Worm (Caenorhabditis elegans): Measurements from ENCODE around the gene C25D7.15.
"Not testable (repeated sequence)": the region's sequence is repeated elsewhere in the genome, so short reads cannot be mapped to it uniquely, and the experiment has no call there.

C25D7.15 gene

DNA sequence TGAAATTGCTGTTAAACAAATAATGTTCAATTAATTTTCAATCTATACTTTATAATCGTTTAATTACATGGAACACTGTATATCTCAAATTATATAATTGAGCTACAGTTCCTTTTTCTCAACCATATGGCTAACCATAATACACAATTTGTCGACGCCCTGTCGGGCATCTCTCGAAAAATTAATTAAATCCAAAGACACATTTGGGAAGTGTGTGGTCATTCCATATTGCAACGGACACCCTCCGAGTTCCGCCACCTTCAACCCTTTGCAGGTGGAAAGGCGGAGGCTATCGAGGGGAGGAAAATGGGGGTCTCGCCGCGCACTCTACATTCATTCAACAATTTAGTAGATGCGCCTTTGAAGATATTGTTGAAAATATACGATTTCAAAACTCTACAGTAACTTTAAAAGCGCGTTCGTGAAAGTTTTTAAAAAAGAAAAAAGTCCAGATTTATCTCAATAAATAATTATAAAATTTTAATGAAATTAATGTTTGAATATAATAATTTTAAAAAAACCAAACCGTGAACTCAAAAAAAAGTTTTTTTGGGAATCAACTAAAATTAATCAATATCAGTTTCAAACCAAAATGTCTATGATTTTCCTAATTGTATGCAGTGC, 30.6 kb upstream of the C25D7.15 start, which contains the start of gene F14H8.8:
Gene F14H8.8, plus strand, starts transcription at position 574 of the 624 bp plus-strand sequence.
- no peak for TF ChIP-seq ztf-23 (GFP tag; IDR thresholded peaks at IDR 0.05)
- TF ChIP-seq cog-1 (tag; optimal IDR thresholded peaks at IDR 0.05) = no peak
- no peak for TF ChIP-seq tab-1 (GFP tag; IDR thresholded peaks at IDR 0.05)
- no peak for TF ChIP-seq T22C8.4 (GFP tag; IDR thresholded peaks at IDR 0.05)
- TF ChIP-seq ref-1 (GFP tag; conservative IDR thresholded peaks at IDR 0.05) = no peak
- TF ChIP-seq klf-2 (GFP tag; conservative IDR thresholded peaks at IDR 0.05) = no peak
- TF ChIP-seq ztf-29 (GFP tag; IDR thresholded peaks at IDR 0.05) = no peak
- TF ChIP-seq med-1 (GFP tag; optimal IDR thresholded peaks at IDR 0.05; ENCODE audit: insufficient read depth) = no peak
- TF ChIP-seq flt-1 (GFP tag; IDR thresholded peaks at IDR 0.05) = no peak

DNA sequence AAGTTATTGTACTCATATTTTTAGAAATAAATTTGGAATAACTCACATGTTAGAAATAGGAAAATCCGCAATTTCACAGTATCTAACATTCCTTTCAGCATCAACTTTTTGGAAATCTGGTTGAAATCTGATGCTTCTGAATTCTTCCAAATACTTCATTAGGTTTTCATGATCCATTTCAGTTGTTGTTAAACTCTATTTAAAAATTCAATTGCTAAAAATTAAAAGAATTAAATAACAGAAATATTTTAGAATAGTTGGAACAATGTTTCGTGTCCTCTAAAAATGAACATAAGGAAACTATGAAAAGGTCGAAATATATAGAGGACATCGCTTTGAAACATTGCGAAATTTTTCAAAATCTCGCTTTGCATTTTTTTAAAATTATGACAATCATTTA, 28.2 kb upstream of the C25D7.15 start, which contains the start of gene cng-1:
Gene cng-1, minus strand, starts transcription at position 101 of the 400 bp plus-strand sequence.
- not testable (repeated sequence) for TF ChIP-seq klf-2 (GFP tag; conservative IDR thresholded peaks at IDR 0.05); med-1 (GFP tag; optimal IDR thresholded peaks at IDR 0.05; ENCODE audit: insufficient read depth); cog-1 (tag; optimal IDR thresholded peaks at IDR 0.05)

DNA sequence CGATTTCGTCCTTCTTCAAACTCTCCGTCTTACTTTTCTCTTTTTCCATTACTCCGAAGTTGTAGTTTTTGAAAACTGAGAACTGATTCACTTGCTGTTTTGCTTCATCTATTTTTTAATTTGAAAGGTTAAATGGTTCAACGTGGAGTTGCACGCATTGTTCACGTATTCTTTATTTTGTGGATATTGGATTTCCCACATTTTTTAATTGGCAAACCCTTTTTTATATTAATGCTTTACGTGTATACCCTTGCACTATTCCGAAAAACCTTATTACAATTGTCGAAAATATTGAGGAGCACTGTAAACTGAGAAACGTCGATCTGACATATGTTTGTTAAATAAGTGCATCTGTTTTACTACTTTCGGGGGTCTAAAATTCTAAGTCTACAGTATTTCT, 22.8 kb upstream of the C25D7.15 start, which contains the start of gene melo-3:
Gene melo-3, minus strand, starts transcription at position 101 of the 400 bp plus-strand sequence.
- not testable (repeated sequence) for TF ChIP-seq ref-1 (GFP tag; conservative IDR thresholded peaks at IDR 0.05); klf-2 (GFP tag; conservative IDR thresholded peaks at IDR 0.05); tab-1 (GFP tag; IDR thresholded peaks at IDR 0.05)

DNA sequence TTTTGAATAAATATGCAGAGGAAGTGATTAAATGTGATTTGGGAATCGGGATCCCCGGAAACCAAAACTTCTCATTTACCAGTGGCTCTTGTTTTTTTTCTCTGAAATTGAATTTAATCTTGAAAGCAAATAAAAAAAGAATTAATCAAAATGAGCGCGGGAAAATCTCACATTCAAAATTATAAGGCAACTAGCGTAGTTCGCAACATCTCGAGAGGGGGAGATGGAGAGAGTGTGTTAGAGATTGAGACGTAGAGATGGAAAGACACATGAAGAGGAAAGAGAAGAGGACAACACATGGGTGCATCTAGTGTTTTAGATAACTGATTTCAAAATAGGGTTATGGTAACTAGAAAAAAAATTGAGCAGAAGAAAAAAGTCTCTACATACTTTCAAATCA, 11.5 kb upstream of the C25D7.15 start, which contains the start of gene sdc-3:
Gene sdc-3, minus strand, starts transcription at position 101 of the 400 bp plus-strand sequence.
- no peak for TF ChIP-seq tab-1 (GFP tag; IDR thresholded peaks at IDR 0.05)
- no peak for TF ChIP-seq ztf-29 (GFP tag; IDR thresholded peaks at IDR 0.05)
- TF ChIP-seq klf-2 (GFP tag; conservative IDR thresholded peaks at IDR 0.05) = no peak
- TF ChIP-seq med-1 (GFP tag; optimal IDR thresholded peaks at IDR 0.05; ENCODE audit: insufficient read depth) = no peak
- TF ChIP-seq flt-1 (GFP tag; IDR thresholded peaks at IDR 0.05) = no peak
- no peak for TF ChIP-seq T22C8.4 (GFP tag; IDR thresholded peaks at IDR 0.05)
- TF ChIP-seq ztf-23 (GFP tag; IDR thresholded peaks at IDR 0.05) = no peak
- no peak for TF ChIP-seq ref-1 (GFP tag; conservative IDR thresholded peaks at IDR 0.05)
- TF ChIP-seq cog-1 (tag; optimal IDR thresholded peaks at IDR 0.05) = no peak

DNA sequence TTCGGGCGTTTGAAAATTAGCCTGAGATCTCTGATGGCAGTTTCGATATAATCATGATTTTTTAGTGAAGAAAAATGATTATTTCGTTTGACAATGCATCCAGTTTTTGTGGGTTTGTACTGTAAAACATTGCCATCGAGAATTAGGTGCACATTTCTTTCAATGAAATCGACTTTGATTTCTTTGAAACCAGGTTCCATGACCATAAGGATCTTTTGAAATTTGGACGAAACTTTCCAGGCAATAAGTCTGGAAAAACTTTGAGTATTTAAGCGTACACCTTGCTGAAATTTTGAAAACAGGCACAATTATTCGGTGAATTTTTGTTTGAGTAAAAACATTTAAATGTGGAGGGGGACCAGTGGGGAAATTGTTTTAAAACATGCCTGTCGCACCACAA, 7.9 kb upstream of the C25D7.15 start:
- TF ChIP-seq ztf-23 (GFP tag; IDR thresholded peaks at IDR 0.05) (no peak), cog-1 (tag; optimal IDR thresholded peaks at IDR 0.05) (no peak)

DNA sequence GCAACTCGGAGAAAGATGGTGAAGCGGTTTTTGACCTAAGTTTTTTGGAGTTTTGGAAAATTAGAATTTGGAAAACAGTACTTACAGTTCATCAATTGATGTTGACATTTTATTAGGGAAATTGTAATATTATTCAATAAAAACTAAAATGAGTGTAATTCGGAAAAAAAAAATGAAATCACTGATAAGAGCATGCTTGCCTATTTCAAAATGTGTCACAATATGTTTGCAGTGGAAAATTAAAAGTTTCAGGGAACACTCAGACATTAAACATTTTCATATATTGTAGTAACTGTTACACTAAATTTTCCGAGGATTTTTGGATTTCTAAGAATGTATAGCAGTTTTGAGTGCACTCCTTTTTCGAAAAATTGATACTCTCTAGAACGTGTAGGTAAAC, 7.2 kb upstream of the C25D7.15 start, which contains the start of the genes fbxa-82 and C25D7.5:
Gene fbxa-82, minus strand, starts transcription at position 163 of the 400 bp plus-strand sequence.
Gene C25D7.5, plus strand, starts transcription at position 283 of the 400 bp plus-strand sequence.
- TF ChIP-seq tab-1 (GFP tag; IDR thresholded peaks at IDR 0.05) (no peak), ref-1 (GFP tag; conservative IDR thresholded peaks at IDR 0.05) (no peak), ztf-23 (GFP tag; IDR thresholded peaks at IDR 0.05) (no peak), klf-2 (GFP tag; conservative IDR thresholded peaks at IDR 0.05) (no peak), med-1 (GFP tag; optimal IDR thresholded peaks at IDR 0.05; ENCODE audit: insufficient read depth) (no peak), flt-1 (GFP tag; IDR thresholded peaks at IDR 0.05) (no peak), cog-1 (tag; optimal IDR thresholded peaks at IDR 0.05) (no peak), ztf-29 (GFP tag; IDR thresholded peaks at IDR 0.05) (no peak), T22C8.4 (GFP tag; IDR thresholded peaks at IDR 0.05) (no peak)

DNA sequence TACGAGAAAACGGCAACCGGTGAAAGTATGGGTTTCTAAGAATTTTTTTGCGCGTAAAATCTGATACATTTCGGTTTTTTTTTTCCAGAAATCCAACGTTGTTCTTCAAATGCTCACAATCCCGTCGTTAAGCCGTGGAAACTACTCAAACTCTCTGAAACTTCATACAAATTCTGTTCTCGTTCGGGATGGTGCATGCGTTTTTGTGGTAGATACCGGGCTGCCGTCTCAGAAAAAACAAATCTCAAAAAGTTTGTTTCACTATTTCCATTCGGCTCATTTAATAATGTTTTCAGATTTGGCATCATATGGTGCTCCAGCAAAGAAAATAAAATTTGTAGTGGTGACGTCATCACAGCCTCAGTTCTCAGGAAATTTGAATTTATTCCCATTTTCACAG, 4.9 kb upstream of the C25D7.15 start:
- no peak for TF ChIP-seq klf-2 (GFP tag; conservative IDR thresholded peaks at IDR 0.05)
- TF ChIP-seq med-1 (GFP tag; optimal IDR thresholded peaks at IDR 0.05; ENCODE audit: insufficient read depth) = no peak
- TF ChIP-seq ztf-23 (GFP tag; IDR thresholded peaks at IDR 0.05) = no peak
- TF ChIP-seq T22C8.4 (GFP tag; IDR thresholded peaks at IDR 0.05) = no peak
- TF ChIP-seq tab-1 (GFP tag; IDR thresholded peaks at IDR 0.05) = no peak
- no peak for TF ChIP-seq ref-1 (GFP tag; conservative IDR thresholded peaks at IDR 0.05)
- no peak for TF ChIP-seq ztf-29 (GFP tag; IDR thresholded peaks at IDR 0.05)
- TF ChIP-seq flt-1 (GFP tag; IDR thresholded peaks at IDR 0.05) = no peak
- TF ChIP-seq cog-1 (tag; optimal IDR thresholded peaks at IDR 0.05) = no peak

DNA sequence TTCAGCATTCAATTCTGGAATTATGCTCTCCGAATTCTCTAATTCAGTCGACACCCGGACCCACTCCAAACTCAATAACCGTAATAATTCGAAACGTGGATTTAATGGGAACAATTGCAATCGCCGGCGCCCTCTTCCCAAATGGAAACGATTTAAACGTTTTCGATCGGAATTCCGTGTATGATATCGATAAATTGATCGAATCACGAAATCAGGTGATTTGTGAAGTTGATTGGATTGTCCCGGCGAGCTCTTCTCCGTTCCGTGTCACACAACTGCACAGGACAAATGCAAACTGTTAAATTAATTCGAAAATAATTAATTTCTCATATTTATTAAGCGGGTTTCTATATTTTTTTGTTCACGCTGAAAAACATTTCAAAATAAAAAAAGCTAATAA, 3.7 kb upstream of the C25D7.15 start, which contains the start of gene C25D7.16:
Gene C25D7.16, plus strand, starts transcription at position 301 of the 400 bp plus-strand sequence.
- no peak for TF ChIP-seq ztf-29 (GFP tag; IDR thresholded peaks at IDR 0.05)
- TF ChIP-seq T22C8.4 (GFP tag; IDR thresholded peaks at IDR 0.05) = no peak
- no peak for TF ChIP-seq tab-1 (GFP tag; IDR thresholded peaks at IDR 0.05)
- no peak for TF ChIP-seq med-1 (GFP tag; optimal IDR thresholded peaks at IDR 0.05; ENCODE audit: insufficient read depth)
- no peak for TF ChIP-seq ref-1 (GFP tag; conservative IDR thresholded peaks at IDR 0.05)
- no peak for TF ChIP-seq ztf-23 (GFP tag; IDR thresholded peaks at IDR 0.05)
- TF ChIP-seq cog-1 (tag; optimal IDR thresholded peaks at IDR 0.05) = no peak
- TF ChIP-seq klf-2 (GFP tag; conservative IDR thresholded peaks at IDR 0.05) = no peak
- no peak for TF ChIP-seq flt-1 (GFP tag; IDR thresholded peaks at IDR 0.05)

DNA sequence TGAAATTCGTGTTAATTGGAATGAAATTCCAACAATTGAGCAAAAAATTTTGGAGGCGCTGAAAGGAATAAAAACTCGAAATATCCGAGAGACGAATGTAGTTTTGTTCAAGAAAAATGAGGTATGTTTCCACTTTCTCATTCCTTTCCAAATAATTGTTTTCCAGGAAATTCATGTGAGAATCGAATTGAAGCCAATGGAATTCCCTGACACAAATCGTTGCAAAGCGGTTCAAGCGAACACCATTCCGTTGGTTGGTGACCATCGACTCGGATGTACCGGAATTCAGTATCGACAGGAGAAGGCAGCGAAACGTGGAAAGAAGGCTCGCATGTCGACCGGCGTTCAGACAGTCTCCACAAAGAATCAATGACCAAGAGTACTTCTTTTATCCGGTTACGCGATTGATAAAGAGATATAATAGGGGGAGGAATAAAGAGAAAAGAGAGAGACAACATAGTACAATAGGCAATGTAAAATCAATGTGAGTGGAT, 3.2 kb upstream of the C25D7.15 start:
- TF ChIP-seq ref-1 (GFP tag; conservative IDR thresholded peaks at IDR 0.05) (no peak), klf-2 (GFP tag; conservative IDR thresholded peaks at IDR 0.05) (no peak), ztf-29 (GFP tag; IDR thresholded peaks at IDR 0.05) (no peak), med-1 (GFP tag; optimal IDR thresholded peaks at IDR 0.05; ENCODE audit: insufficient read depth) (no peak), tab-1 (GFP tag; IDR thresholded peaks at IDR 0.05) (no peak)

DNA sequence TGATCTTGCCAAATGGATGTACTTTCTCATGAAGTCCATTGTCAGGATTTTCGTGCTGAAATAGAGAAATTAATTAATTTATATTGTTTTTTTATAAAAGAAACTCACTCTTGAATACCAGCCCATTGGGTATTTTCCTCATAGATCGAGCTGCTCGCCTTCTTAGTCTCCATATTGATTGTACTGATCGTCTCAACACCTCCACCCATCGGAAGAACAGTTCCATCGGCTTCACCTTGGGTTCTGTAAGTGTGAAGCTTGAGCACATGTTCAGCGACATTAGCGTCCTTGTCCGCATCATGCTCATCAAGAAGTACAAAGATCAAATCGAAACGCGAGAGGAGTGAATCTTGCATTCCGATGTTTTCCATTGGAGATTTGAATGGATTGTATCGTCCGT, 1.9 kb upstream of the C25D7.15 start:
- TF ChIP-seq med-1 (GFP tag; optimal IDR thresholded peaks at IDR 0.05; ENCODE audit: insufficient read depth) = no peak
- TF ChIP-seq ref-1 (GFP tag; conservative IDR thresholded peaks at IDR 0.05) = no peak
- no peak for TF ChIP-seq T22C8.4 (GFP tag; IDR thresholded peaks at IDR 0.05)
- no peak for TF ChIP-seq ztf-23 (GFP tag; IDR thresholded peaks at IDR 0.05)
- no peak for TF ChIP-seq cog-1 (tag; optimal IDR thresholded peaks at IDR 0.05)
- TF ChIP-seq klf-2 (GFP tag; conservative IDR thresholded peaks at IDR 0.05) = no peak
- TF ChIP-seq flt-1 (GFP tag; IDR thresholded peaks at IDR 0.05) = no peak
- TF ChIP-seq ztf-29 (GFP tag; IDR thresholded peaks at IDR 0.05) = no peak
- TF ChIP-seq tab-1 (GFP tag; IDR thresholded peaks at IDR 0.05) = no peak
